Worm (Caenorhabditis elegans): Measurements from ENCODE around the gene cri-3.

cri-3 gene

ce11 chrIII:3370054-3370453 is 26.1 kb upstream of the cri-3 start, which contains the start of gene prk-2:
Gene prk-2 (minus strand): TSS chrIII:3370209.
- TF ChIP-seq F52B5.7 (tag; optimal IDR thresholded peaks at IDR 0.05) (no peak), ceh-100 (GFP tag; IDR thresholded peaks at IDR 0.05) (no peak), nhr-80 (tag; optimal IDR thresholded peaks at IDR 0.05) (peak; percentile 90), pha-4 (tag; optimal IDR thresholded peaks at IDR 0.05) (no peak), unc-62 (GFP tag; optimal IDR thresholded peaks at IDR 0.05) (no peak), lin-35 (GFP tag; optimal IDR thresholded peaks at IDR 0.05) (no peak), atf-7 (tag; optimal IDR thresholded peaks at IDR 0.05) (peak; percentile 13), snpc-3.4 (tag; optimal IDR thresholded peaks at IDR 0.05) (no peak), madf-8 (GFP tag; conservative IDR thresholded peaks at IDR 0.05) (no peak), B0336.3 (GFP tag; IDR thresholded peaks at IDR 0.05) (no peak), attf-6 (GFP tag; IDR thresholded peaks at IDR 0.05) (no peak), lin-26 (GFP tag; IDR thresholded peaks at IDR 0.05) (no peak), unc-130 (GFP tag; optimal IDR thresholded peaks at IDR 0.05) (no peak), ztf-22 (GFP tag; optimal IDR thresholded peaks at IDR 0.05) (no peak)

ce11 chrIII:3370770-3371169 is 25.4 kb upstream of the cri-3 start:
- TF ChIP-seq xnd-1 (tag; optimal IDR thresholded peaks at IDR 0.05) (no peak), cebp-1 (GFP tag; IDR thresholded peaks at IDR 0.05) (no peak; the same call in 1 of the 2 replicates), cebp-1 (tag; optimal IDR thresholded peaks at IDR 0.05) (peak; percentile 58)

ce11 chrIII:3372278-3372677 is 23.9 kb upstream of the cri-3 start:
- TF ChIP-seq madf-3 (GFP tag; IDR thresholded peaks at IDR 0.05) = no peak
- TF ChIP-seq let-526 (GFP tag; IDR thresholded peaks at IDR 0.05) = no peak
- no peak for TF ChIP-seq egl-18 (GFP tag; IDR thresholded peaks at IDR 0.05)
- TF ChIP-seq aptf-2 (GFP tag; conservative IDR thresholded peaks at IDR 0.05) = no peak
- TF ChIP-seq somi-1 (GFP tag; optimal IDR thresholded peaks at IDR 0.05) = no peak
- no peak for TF ChIP-seq rcor-1 (GFP tag; IDR thresholded peaks at IDR 0.05)
- TF ChIP-seq D2030.7 (GFP tag; IDR thresholded peaks at IDR 0.05) = no peak
- TF ChIP-seq cebp-1 (GFP tag; IDR thresholded peaks at IDR 0.05) = no peak
- TF ChIP-seq cebp-1 (tag; optimal IDR thresholded peaks at IDR 0.05) = peak; percentile 20
- TF ChIP-seq F55B11.4 (tag; optimal IDR thresholded peaks at IDR 0.05; ENCODE audit: borderline replicate concordance, insufficient read depth) = no peak
- TF ChIP-seq hlh-26 (GFP tag; conservative IDR thresholded peaks at IDR 0.05) = no peak
- no peak for TF ChIP-seq hlh-12 (tag; optimal IDR thresholded peaks at IDR 0.05)
- no peak for TF ChIP-seq nhr-27 (tag; optimal IDR thresholded peaks at IDR 0.05)
- TF ChIP-seq nhr-179 (tag; optimal IDR thresholded peaks at IDR 0.05) = no peak
- TF ChIP-seq unc-62 (GFP tag; optimal IDR thresholded peaks at IDR 0.05) = peak; percentile 55
- no peak for TF ChIP-seq F23B12.7 (tag; optimal IDR thresholded peaks at IDR 0.05; ENCODE audit: insufficient read depth)
- no peak for TF ChIP-seq ZK185.1 (tag; optimal IDR thresholded peaks at IDR 0.05; ENCODE audit: poor library complexity, severe bottlenecking)
- TF ChIP-seq nhr-80 (tag; optimal IDR thresholded peaks at IDR 0.05) = peak; percentile 23
- no peak for TF ChIP-seq atf-7 (tag; optimal IDR thresholded peaks at IDR 0.05)

ce11 chrIII:3377134-3377533 is 19.0 kb upstream of the cri-3 start:
- no peak for TF ChIP-seq sea-2 (GFP tag; IDR thresholded peaks at IDR 0.05)
- no peak for TF ChIP-seq egl-18 (GFP tag; IDR thresholded peaks at IDR 0.05)
- no peak for TF ChIP-seq madf-6 (GFP tag; IDR thresholded peaks at IDR 0.05)
- TF ChIP-seq lsl-1 (GFP tag; optimal IDR thresholded peaks at IDR 0.05) = no peak
- no peak for TF ChIP-seq F33H1.4 (GFP tag; IDR thresholded peaks at IDR 0.05)
- TF ChIP-seq atf-7 (tag; optimal IDR thresholded peaks at IDR 0.05) = peak; percentile 70
